Worm (Caenorhabditis elegans): ENCODE data around the gene gldi-8.
A peak's percentile ranks its signal among the peaks of the same experiment; 100 is the strongest.

Gene gldi-8

DNA sequence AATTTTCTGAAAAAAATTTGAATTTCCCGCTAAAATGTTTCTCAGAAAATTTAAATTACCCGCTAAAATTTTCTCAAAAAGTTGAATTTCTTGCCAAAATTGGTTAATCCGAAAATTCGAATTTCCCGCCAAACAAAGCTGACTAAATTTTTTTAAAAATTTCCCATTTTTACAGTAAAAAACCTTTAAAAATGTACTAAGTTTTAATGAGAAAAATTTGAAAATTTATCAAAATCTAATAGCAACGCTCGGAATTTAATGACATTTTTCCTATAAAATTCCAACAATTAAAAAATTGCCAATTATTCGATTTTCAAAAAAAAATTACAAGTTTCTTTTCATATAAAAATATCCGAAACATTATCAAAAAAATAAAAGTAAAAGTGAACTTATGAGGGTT, 7.6 kb downstream of the gldi-8 start:
- TF ChIP-seq lin-39 (tag; optimal IDR thresholded peaks at IDR 0.05) (no peak), zip-4 (GFP tag; optimal IDR thresholded peaks at IDR 0.05) (no peak), sup-37 (GFP tag; optimal IDR thresholded peaks at IDR 0.05) (no peak), lin-14 (GFP tag; optimal IDR thresholded peaks at IDR 0.05) (no peak), nhr-90 (tag; optimal IDR thresholded peaks at IDR 0.05; ENCODE audit: poor library complexity) (no peak), aly-2 (tag; optimal IDR thresholded peaks at IDR 0.05) (no peak), ceh-8 (GFP tag; optimal IDR thresholded peaks at IDR 0.05) (no peak), lsy-2 (tag; optimal IDR thresholded peaks at IDR 0.05) (no peak), mdl-1 (tag; optimal IDR thresholded peaks at IDR 0.05) (no peak), vab-15 (tag; optimal IDR thresholded peaks at IDR 0.05) (no peak), nhr-77 (tag; optimal IDR thresholded peaks at IDR 0.05) (no peak), nhr-28 (tag; optimal IDR thresholded peaks at IDR 0.05) (no peak), hlh-4 (tag; optimal IDR thresholded peaks at IDR 0.05) (no peak), C34B4.2 (tag; optimal IDR thresholded peaks at IDR 0.05) (no peak), hpl-2 (GFP tag; optimal IDR thresholded peaks at IDR 0.05) (no peak), C16A3.4 (tag; optimal IDR thresholded peaks at IDR 0.05) (no peak)

- TF ChIP-seq nhr-77 (tag; optimal IDR thresholded peaks at IDR 0.05) (no peak), mab-9 (GFP tag; IDR thresholded peaks at IDR 0.05) (no peak), sptf-1 (tag; optimal IDR thresholded peaks at IDR 0.05) (no peak), egl-27 (tag; optimal IDR thresholded peaks at IDR 0.05) (no peak), nhr-76 (tag; optimal IDR thresholded peaks at IDR 0.05) (no peak), ceh-8 (GFP tag; optimal IDR thresholded peaks at IDR 0.05) (no peak), aly-2 (tag; optimal IDR thresholded peaks at IDR 0.05) (no peak), aha-1 (tag; optimal IDR thresholded peaks at IDR 0.05) (no peak), ceh-82 (tag; optimal IDR thresholded peaks at IDR 0.05) (no peak), elt-3 (tag; optimal IDR thresholded peaks at IDR 0.05) (no peak), sox-4 (tag; optimal IDR thresholded peaks at IDR 0.05) (no peak), dsc-1 (tag; optimal IDR thresholded peaks at IDR 0.05) (no peak), zip-4 (GFP tag; optimal IDR thresholded peaks at IDR 0.05) (no peak), fkh-10 (GFP tag; optimal IDR thresholded peaks at IDR 0.05) (no peak), jun-1 (tag; optimal IDR thresholded peaks at IDR 0.05) (no peak), nhr-19 (GFP tag; conservative IDR thresholded peaks at IDR 0.05) (no peak), sup-37 (GFP tag; optimal IDR thresholded peaks at IDR 0.05) (no peak), lsy-2 (tag; optimal IDR thresholded peaks at IDR 0.05) (no peak)
These were observed 13.7 kb downstream of the gldi-8 start for ce11 chrIII:12585842-12586241.

DNA sequence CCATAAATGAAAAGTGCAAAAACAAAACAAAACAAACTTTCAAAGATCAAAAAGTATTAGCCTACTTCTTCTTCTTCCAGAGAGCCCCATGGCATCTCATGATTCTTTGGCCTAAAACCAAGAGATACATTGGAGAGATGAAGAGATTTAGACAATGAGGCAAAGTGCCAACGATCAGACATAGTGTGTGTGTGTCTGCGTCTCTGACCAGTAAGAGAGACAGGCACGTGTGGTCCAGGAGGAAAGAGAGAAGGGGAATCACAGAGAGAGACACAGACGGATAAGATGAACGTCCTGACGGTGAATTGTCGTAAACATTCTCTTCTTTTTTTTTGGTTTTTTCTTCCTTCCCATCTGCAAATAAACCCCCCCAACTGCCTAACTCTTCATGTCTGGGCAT, 16.1 kb downstream of the gldi-8 start:
- TF ChIP-seq efl-3 (GFP tag; optimal IDR thresholded peaks at IDR 0.05), result no peak
- peak; percentile 94 for TF ChIP-seq fkh-8 (tag; optimal IDR thresholded peaks at IDR 0.05)
- TF ChIP-seq ztf-4 (tag; optimal IDR thresholded peaks at IDR 0.05), result peak; percentile 94
- TF ChIP-seq ceh-82 (tag; optimal IDR thresholded peaks at IDR 0.05), result peak; percentile 88 to 96 (median 95)
- TF ChIP-seq nhr-85 (tag), result peak; percentile 97
- TF ChIP-seq elt-3 (tag; optimal IDR thresholded peaks at IDR 0.05), result peak in 3 of 6 experiments; percentile 6 to 81 (median 74)
- no peak for TF ChIP-seq unc-30 (tag; optimal IDR thresholded peaks at IDR 0.05)
- TF ChIP-seq xbp-1 (tag; optimal IDR thresholded peaks at IDR 0.05), result peak; percentile 86
- no peak for TF ChIP-seq nhr-76 (tag; optimal IDR thresholded peaks at IDR 0.05)
- TF ChIP-seq tlp-1 (tag; optimal IDR thresholded peaks at IDR 0.05), result no peak
- TF ChIP-seq C04F5.9 (tag; optimal IDR thresholded peaks at IDR 0.05), result peak; percentile 37
- TF ChIP-seq skn-1 (tag; optimal IDR thresholded peaks at IDR 0.05), result peak; percentile 74
- peak; percentile 65 for TF ChIP-seq snpc-4 (tag; optimal IDR thresholded peaks at IDR 0.05)
- TF ChIP-seq zag-1 (tag; optimal IDR thresholded peaks at IDR 0.05), result peak; percentile 80
- TF ChIP-seq ceh-88 (GFP tag; IDR thresholded peaks at IDR 0.05), result peak; percentile 67; the same call in 1 of the 2 replicates
- peak; percentile 92 for TF ChIP-seq nhr-19 (GFP tag; conservative IDR thresholded peaks at IDR 0.05)
- peak; percentile 75 for TF ChIP-seq lin-39 (tag; optimal IDR thresholded peaks at IDR 0.05)
- peak; percentile 91 for TF ChIP-seq lir-3 (tag; optimal IDR thresholded peaks at IDR 0.05; ENCODE audit: poor library complexity)
- TF ChIP-seq lin-35 (GFP tag; optimal IDR thresholded peaks at IDR 0.05), result peak; percentile 84 to 92
- TF ChIP-seq nhr-20 (tag; optimal IDR thresholded peaks at IDR 0.05), result peak; percentile 95
- peak; percentile 87 for TF ChIP-seq egl-13 (tag; optimal IDR thresholded peaks at IDR 0.05)
- TF ChIP-seq nhr-28 (tag; optimal IDR thresholded peaks at IDR 0.05), result no peak
- TF ChIP-seq ces-1 (GFP tag; optimal IDR thresholded peaks at IDR 0.05), result no peak
- TF ChIP-seq mdl-1 (tag; optimal IDR thresholded peaks at IDR 0.05), result peak; percentile 100
- TF ChIP-seq isw-1 (GFP tag; IDR thresholded peaks at IDR 0.05), result peak; percentile 75
- TF ChIP-seq dsc-1 (tag; optimal IDR thresholded peaks at IDR 0.05), result peak; percentile 88
- TF ChIP-seq unc-62 (GFP tag; optimal IDR thresholded peaks at IDR 0.05), result no peak
- no peak for TF ChIP-seq ceh-63 (GFP tag; optimal IDR thresholded peaks at IDR 0.05)
- TF ChIP-seq swsn-7 (tag; optimal IDR thresholded peaks at IDR 0.05), result peak; percentile 91
- peak; percentile 49 for TF ChIP-seq sup-37 (GFP tag; optimal IDR thresholded peaks at IDR 0.05)
- TF ChIP-seq fkh-10 (GFP tag; optimal IDR thresholded peaks at IDR 0.05), result peak; percentile 89

All from whole organism, L1 larva.